1 fruit fly cellular context compared by ENCODE assay signal in genomic region chr3L:329153-329698, dm6.
TF ChIP-seq lines count a peak whose summit lies in the region.

No protein-coding gene starts in this region.

TF ChIP-seq in whole organism, embryonic, 481 proteins besides CTCF, POLR2A, EP300 and RAD21 (continued from another document and continues in another):
- TF ChIP-seq vvl (GFP tag; IDR thresholded peaks at IDR 0.05; lab: Robert Waterston, UW) = 0 out of 2 replicates have a peak, but pooled peaks have one; percentile 19
- no peak for TF ChIP-seq Hr78 (GFP tag; optimal IDR thresholded peaks at IDR 0.05; lab: Kevin White, UChicago)
- no peak for TF ChIP-seq CG8089 (GFP tag; optimal IDR thresholded peaks at IDR 0.05; lab: Kevin White, UChicago)
- TF ChIP-seq tna (GFP tag; IDR thresholded peaks at IDR 0.05; lab: Robert Waterston, UW; ENCODE audit: partially characterized antibody) = peak; percentile 17; the same call in 1 of the 2 replicates
- no peak for TF ChIP-seq shn (GFP tag; optimal IDR thresholded peaks at IDR 0.05; lab: Kevin White, UChicago)
- TF ChIP-seq Fer2 (tag; optimal IDR thresholded peaks at IDR 0.05; lab: Kevin White, UChicago) = peak; percentile 3
- no peak for TF ChIP-seq ewg (GFP tag; optimal IDR thresholded peaks at IDR 0.05; lab: Kevin White, UChicago)
- peak; percentile 19 for TF ChIP-seq PHDP (tag; optimal IDR thresholded peaks at IDR 0.05; lab: Kevin White, UChicago)
- TF ChIP-seq Max (GFP tag; optimal IDR thresholded peaks at IDR 0.05; lab: Kevin White, UChicago) = no peak
- no peak for TF ChIP-seq esg (GFP tag; conservative IDR thresholded peaks at IDR 0.05; lab: Robert Waterston, UW)
- TF ChIP-seq CkIIα-i1 (GFP tag; IDR thresholded peaks at IDR 0.05; lab: Robert Waterston, UW) = no peak
- no peak for TF ChIP-seq CG7271 (tag; optimal IDR thresholded peaks at IDR 0.05; lab: Kevin White, UChicago)
- TF ChIP-seq unpg (GFP tag; optimal IDR thresholded peaks at IDR 0.05; lab: Kevin White, UChicago) = peak; percentile 19
- no peak for TF ChIP-seq CG12769 (tag; optimal IDR thresholded peaks at IDR 0.05; lab: Kevin White, UChicago)
- TF ChIP-seq grau (tag; optimal IDR thresholded peaks at IDR 0.05; lab: Kevin White, UChicago) = peak; percentile 0
- peak; percentile 37 for TF ChIP-seq Hmr (GFP tag; optimal IDR thresholded peaks at IDR 0.05; lab: Kevin White, UChicago)
- no peak for TF ChIP-seq CG4707 (GFP tag; optimal IDR thresholded peaks at IDR 0.05; lab: Kevin White, UChicago)
- TF ChIP-seq CG13287 (GFP tag; IDR thresholded peaks at IDR 0.05; lab: Robert Waterston, UW; ENCODE audit: partially characterized antibody) = peak; percentile 73
- TF ChIP-seq phol (tag; optimal IDR thresholded peaks at IDR 0.05; lab: Kevin White, UChicago) = peak; percentile 41
- peak; percentile 21; the same call in 1 of the 2 replicates for TF ChIP-seq amos (GFP tag; IDR thresholded peaks at IDR 0.05; lab: Robert Waterston, UW; ENCODE audit: partially characterized antibody)
- TF ChIP-seq Sin3A (optimal IDR thresholded peaks at IDR 0.05; lab: Kevin White, UChicago) = peak; percentile 3
- TF ChIP-seq CG12659 (GFP tag; optimal IDR thresholded peaks at IDR 0.05; lab: Kevin White, UChicago) = peak; percentile 49
- peak; percentile 38 for TF ChIP-seq her (GFP tag; optimal IDR thresholded peaks at IDR 0.05; lab: Kevin White, UChicago)
- no peak for TF ChIP-seq CG3163 (GFP tag; optimal IDR thresholded peaks at IDR 0.05; lab: Kevin White, UChicago)
- peak; percentile 86 for TF ChIP-seq Med (GFP tag; lab: Kevin White, UChicago)
- no peak for TF ChIP-seq CG14441 (GFP tag; IDR thresholded peaks at IDR 0.05; lab: Robert Waterston, UW)
- TF ChIP-seq org-1 (GFP tag; optimal IDR thresholded peaks at IDR 0.05; lab: Kevin White, UChicago) = no peak
- no peak for TF ChIP-seq CG17568 (GFP tag; optimal IDR thresholded peaks at IDR 0.05; lab: Kevin White, UChicago)
- peak; percentile 39 for TF ChIP-seq pzg (GFP tag; optimal IDR thresholded peaks at IDR 0.05; lab: Kevin White, UChicago)
- TF ChIP-seq CG13296 (GFP tag; optimal IDR thresholded peaks at IDR 0.05; lab: Kevin White, UChicago) = peak; percentile 70
- TF ChIP-seq CG14860 (GFP tag; IDR thresholded peaks at IDR 0.05; lab: Robert Waterston, UW; ENCODE audit: partially characterized antibody) = peak; percentile 48; the same call in 2 of the 3 replicates
- TF ChIP-seq cad (GFP tag; optimal IDR thresholded peaks at IDR 0.05; lab: Kevin White, UChicago) = no peak
- peak; percentile 93 for TF ChIP-seq Ets97D (GFP tag; optimal IDR thresholded peaks at IDR 0.05; lab: Kevin White, UChicago)
- TF ChIP-seq CG14710 (tag; optimal IDR thresholded peaks at IDR 0.05; lab: Kevin White, UChicago) = no peak
- 0 out of 2 replicates have a peak, but pooled peaks have one; percentile 42 for TF ChIP-seq sna (GFP tag; IDR thresholded peaks at IDR 0.05; lab: Robert Waterston, UW; ENCODE audit: partially characterized antibody)
- TF ChIP-seq CG8388 (GFP tag; optimal IDR thresholded peaks at IDR 0.05; lab: Kevin White, UChicago) = peak; percentile 86
- TF ChIP-seq mirr (GFP tag; optimal IDR thresholded peaks at IDR 0.05; lab: Kevin White, UChicago) = peak; percentile 45
- TF ChIP-seq HLH4C (GFP tag; IDR thresholded peaks at IDR 0.05; lab: Robert Waterston, UW; ENCODE audit: partially characterized antibody) = peak; percentile 22; the same call in 1 of the 3 replicates
- peak; percentile 41 for TF ChIP-seq Sry-δ (GFP tag; optimal IDR thresholded peaks at IDR 0.05; lab: Kevin White, UChicago)
- peak; percentile 57 for TF ChIP-seq Dp (GFP tag; optimal IDR thresholded peaks at IDR 0.05; lab: Kevin White, UChicago)
- peak; percentile 52 for TF ChIP-seq Fer1 (GFP tag; optimal IDR thresholded peaks at IDR 0.05; lab: Kevin White, UChicago)
- no peak for TF ChIP-seq CHES-1-like (GFP tag; optimal IDR thresholded peaks at IDR 0.05; lab: Kevin White, UChicago)
- no peak for TF ChIP-seq gt (GFP tag; IDR thresholded peaks at IDR 0.05; lab: Robert Waterston, UW)
- TF ChIP-seq Taf1 (GFP tag; IDR thresholded peaks at IDR 0.05; lab: Robert Waterston, UW) = no peak
- TF ChIP-seq wdn (GFP tag; IDR thresholded peaks at IDR 0.05; lab: Robert Waterston, UW) = no peak
- peak; percentile 83 for TF ChIP-seq stwl (tag; optimal IDR thresholded peaks at IDR 0.05; lab: Kevin White, UChicago)
- TF ChIP-seq Meics (GFP tag; optimal IDR thresholded peaks at IDR 0.05; lab: Kevin White, UChicago) = peak; percentile 58
- TF ChIP-seq CG10543 (GFP tag; optimal IDR thresholded peaks at IDR 0.05; lab: Kevin White, UChicago) = peak; percentile 9
- peak; percentile 10 for TF ChIP-seq Nf-YC (tag; optimal IDR thresholded peaks at IDR 0.05; lab: Kevin White, UChicago)
- TF ChIP-seq CG10209 (GFP tag; optimal IDR thresholded peaks at IDR 0.05; lab: Kevin White, UChicago) = no peak
- TF ChIP-seq NfI (GFP tag; optimal IDR thresholded peaks at IDR 0.05; lab: Kevin White, UChicago) = peak; percentile 43
- peak; percentile 74 for TF ChIP-seq CG34376 (GFP tag; optimal IDR thresholded peaks at IDR 0.05; lab: Kevin White, UChicago)
- TF ChIP-seq az2 (GFP tag; optimal IDR thresholded peaks at IDR 0.05; lab: Kevin White, UChicago) = no peak
- TF ChIP-seq jigr1 (GFP tag; IDR thresholded peaks at IDR 0.05; lab: Robert Waterston, UW) = no peak
- no peak for TF ChIP-seq ham (GFP tag; IDR thresholded peaks at IDR 0.05; lab: Robert Waterston, UW)
- TF ChIP-seq Ets65A (GFP tag; lab: Kevin White, UChicago) = peak; percentile 85
- no peak for TF ChIP-seq CG17612 (GFP tag; IDR thresholded peaks at IDR 0.05; lab: Robert Waterston, UW)
- no peak for TF ChIP-seq CG7839 (tag; optimal IDR thresholded peaks at IDR 0.05; lab: Kevin White, UChicago)
- no peak for TF ChIP-seq inv (GFP tag; IDR thresholded peaks at IDR 0.05; lab: Robert Waterston, UW; ENCODE audit: partially characterized antibody)
- TF ChIP-seq CG1792 (GFP tag; optimal IDR thresholded peaks at IDR 0.05; lab: Kevin White, UChicago) = no peak
- TF ChIP-seq MTF-1 (GFP tag; optimal IDR thresholded peaks at IDR 0.05; lab: Kevin White, UChicago; ENCODE audit: borderline replicate concordance) = peak; percentile 17
- peak; percentile 42; the same call in 1 of the 2 replicates for TF ChIP-seq Bgb (GFP tag; IDR thresholded peaks at IDR 0.05; lab: Robert Waterston, UW; ENCODE audit: partially characterized antibody)
- TF ChIP-seq sima (GFP tag; optimal IDR thresholded peaks at IDR 0.05; lab: Kevin White, UChicago) = no peak
- TF ChIP-seq Asciz (GFP tag; optimal IDR thresholded peaks at IDR 0.05; lab: Kevin White, UChicago) = no peak
- TF ChIP-seq Dll (GFP tag; IDR thresholded peaks at IDR 0.05; lab: Robert Waterston, UW; ENCODE audit: partially characterized antibody) = peak; percentile 63; the same call in 1 of the 4 replicates
- TF ChIP-seq CG11504 (tag; optimal IDR thresholded peaks at IDR 0.05; lab: Kevin White, UChicago) = no peak
- TF ChIP-seq CG7963 (GFP tag; IDR thresholded peaks at IDR 0.05; lab: Robert Waterston, UW; ENCODE audit: partially characterized antibody) = no peak
- TF ChIP-seq Pdp1 (GFP tag; optimal IDR thresholded peaks at IDR 0.05; lab: Kevin White, UChicago) = no peak
- no peak; the same call in 1 of the 2 replicates for TF ChIP-seq hbn (GFP tag; IDR thresholded peaks at IDR 0.05; lab: Robert Waterston, UW; ENCODE audit: partially characterized antibody)
- peak; percentile 42; the same call in 2 of the 3 replicates for TF ChIP-seq knrl (GFP tag; IDR thresholded peaks at IDR 0.05; lab: Robert Waterston, UW; ENCODE audit: partially characterized antibody)
- peak; percentile 5 for TF ChIP-seq nmo (GFP tag; optimal IDR thresholded peaks at IDR 0.05; lab: Kevin White, UChicago)
- peak; percentile 27 for TF ChIP-seq CG4328 (GFP tag; optimal IDR thresholded peaks at IDR 0.05; lab: Kevin White, UChicago)
- TF ChIP-seq Hr3 (GFP tag; optimal IDR thresholded peaks at IDR 0.05; lab: Kevin White, UChicago) = no peak
- TF ChIP-seq schlank (tag; optimal IDR thresholded peaks at IDR 0.05; lab: Kevin White, UChicago) = no peak
- TF ChIP-seq CG15514 (GFP tag; optimal IDR thresholded peaks at IDR 0.05; lab: Kevin White, UChicago) = peak; percentile 64
- TF ChIP-seq sug (tag; optimal IDR thresholded peaks at IDR 0.05; lab: Kevin White, UChicago) = peak; percentile 25
- TF ChIP-seq C15 (GFP tag; IDR thresholded peaks at IDR 0.05; lab: Robert Waterston, UW) = no peak
- TF ChIP-seq CG17385 (GFP tag; optimal IDR thresholded peaks at IDR 0.05; lab: Kevin White, UChicago) = peak; percentile 4
- peak; percentile 47; the same call in 2 of the 3 replicates for TF ChIP-seq vnd (GFP tag; IDR thresholded peaks at IDR 0.05; lab: Robert Waterston, UW; ENCODE audit: partially characterized antibody)
- no peak for TF ChIP-seq abd-A (tag; optimal IDR thresholded peaks at IDR 0.05; lab: Kevin White, UChicago)
- no peak for TF ChIP-seq grn (GFP tag; optimal IDR thresholded peaks at IDR 0.05; lab: Kevin White, UChicago)
- TF ChIP-seq z (GFP tag; IDR thresholded peaks at IDR 0.05; lab: Robert Waterston, UW) = no peak
- no peak for TF ChIP-seq lola (GFP tag; optimal IDR thresholded peaks at IDR 0.05; lab: Kevin White, UChicago)
- peak; percentile 57 for TF ChIP-seq CG2116 (GFP tag; optimal IDR thresholded peaks at IDR 0.05; lab: Kevin White, UChicago)
- TF ChIP-seq CG13123 (GFP tag; optimal IDR thresholded peaks at IDR 0.05; lab: Kevin White, UChicago) = no peak
- peak; percentile 64 for TF ChIP-seq gfzf (GFP tag; optimal IDR thresholded peaks at IDR 0.05; lab: Kevin White, UChicago)
- no peak for TF ChIP-seq CG4617 (GFP tag; optimal IDR thresholded peaks at IDR 0.05; lab: Kevin White, UChicago; ENCODE audit: borderline replicate concordance)
- TF ChIP-seq CG12236 (GFP tag; optimal IDR thresholded peaks at IDR 0.05; lab: Kevin White, UChicago) = no peak
- no peak for TF ChIP-seq CG31388 (GFP tag; optimal IDR thresholded peaks at IDR 0.05; lab: Kevin White, UChicago)
- no peak for TF ChIP-seq sr (GFP tag; IDR thresholded peaks at IDR 0.05; lab: Robert Waterston, UW)
- TF ChIP-seq p53 (GFP tag; optimal IDR thresholded peaks at IDR 0.05; lab: Kevin White, UChicago) = no peak
- no peak for TF ChIP-seq TFAM (GFP tag; optimal IDR thresholded peaks at IDR 0.05; lab: Kevin White, UChicago)
- TF ChIP-seq salm (tag; optimal IDR thresholded peaks at IDR 0.05; lab: Kevin White, UChicago) = peak; percentile 18
- no peak for TF ChIP-seq CG31224 (GFP tag; IDR thresholded peaks at IDR 0.05; lab: Robert Waterston, UW)
- peak; percentile 22 for TF ChIP-seq CG10147 (GFP tag; optimal IDR thresholded peaks at IDR 0.05; lab: Kevin White, UChicago)
- no peak for TF ChIP-seq wor (GFP tag; IDR thresholded peaks at IDR 0.05; lab: Robert Waterston, UW)
- no peak for TF ChIP-seq CG6272 (GFP tag; IDR thresholded peaks at IDR 0.05; lab: Robert Waterston, UW)
- TF ChIP-seq Blimp-1 (GFP tag; optimal IDR thresholded peaks at IDR 0.05; lab: Kevin White, UChicago) = no peak
- no peak for TF ChIP-seq tx (GFP tag; optimal IDR thresholded peaks at IDR 0.05; lab: Kevin White, UChicago)
- no peak for TF ChIP-seq CG13775 (GFP tag; optimal IDR thresholded peaks at IDR 0.05; lab: Kevin White, UChicago)
- TF ChIP-seq Hmx (GFP tag; optimal IDR thresholded peaks at IDR 0.05; lab: Kevin White, UChicago) = no peak
- peak; percentile 33 for TF ChIP-seq ftz-f1 (GFP tag; optimal IDR thresholded peaks at IDR 0.05; lab: Kevin White, UChicago)
- 0 out of 2 replicates have a peak, but pooled peaks have one; percentile 26 for TF ChIP-seq bbx (GFP tag; IDR thresholded peaks at IDR 0.05; lab: Robert Waterston, UW; ENCODE audit: partially characterized antibody)
- TF ChIP-seq CG8290 (GFP tag; optimal IDR thresholded peaks at IDR 0.05; lab: Kevin White, UChicago) = peak; percentile 16
- TF ChIP-seq CG8290 (tag; optimal IDR thresholded peaks at IDR 0.05; lab: Kevin White, UChicago) = peak in 1 of 2 experiments; percentile 9
- peak; percentile 3 for TF ChIP-seq CG12104 (GFP tag; optimal IDR thresholded peaks at IDR 0.05; lab: Kevin White, UChicago)
- no peak for TF ChIP-seq chm (GFP tag; IDR thresholded peaks at IDR 0.05; lab: Robert Waterston, UW)
- peak; percentile 27 for TF ChIP-seq CG7987 (GFP tag; optimal IDR thresholded peaks at IDR 0.05; lab: Kevin White, UChicago)
- no peak for TF ChIP-seq CG7786 (GFP tag; optimal IDR thresholded peaks at IDR 0.05; lab: Kevin White, UChicago)
- TF ChIP-seq NK7.1 (GFP tag; optimal IDR thresholded peaks at IDR 0.05; lab: Kevin White, UChicago) = no peak
- TF ChIP-seq Fer3 (tag; optimal IDR thresholded peaks at IDR 0.05; lab: Kevin White, UChicago) = peak; percentile 26
- no peak for TF ChIP-seq dpn (GFP tag; optimal IDR thresholded peaks at IDR 0.05; lab: Kevin White, UChicago)
- no peak for TF ChIP-seq CG18764 (GFP tag; optimal IDR thresholded peaks at IDR 0.05; lab: Kevin White, UChicago)
- TF ChIP-seq bcd (GFP tag; optimal IDR thresholded peaks at IDR 0.05; lab: Kevin White, UChicago) = peak; percentile 30
- TF ChIP-seq CG32772 (GFP tag; IDR thresholded peaks at IDR 0.05; lab: Robert Waterston, UW) = no peak
- TF ChIP-seq CG13624 (GFP tag; optimal IDR thresholded peaks at IDR 0.05; lab: Kevin White, UChicago) = peak; percentile 23
- no peak for TF ChIP-seq CG11560 (tag; IDR thresholded peaks at IDR 0.05; lab: Robert Waterston, UW)
- TF ChIP-seq Trl (optimal IDR thresholded peaks at IDR 0.05; lab: Kevin White, UChicago) = no peak
- TF ChIP-seq Trl (GFP tag; optimal IDR thresholded peaks at IDR 0.05; lab: Kevin White, UChicago) = no peak
- peak; percentile 53 for TF ChIP-seq BEAF-32 (GFP tag; optimal IDR thresholded peaks at IDR 0.05; lab: Kevin White, UChicago)
- no peak for TF ChIP-seq CG10431 (GFP tag; optimal IDR thresholded peaks at IDR 0.05; lab: Kevin White, UChicago)
- no peak for TF ChIP-seq Rx (GFP tag; IDR thresholded peaks at IDR 0.05; lab: Robert Waterston, UW)
- TF ChIP-seq E2f2 (GFP tag; IDR thresholded peaks at IDR 0.05; lab: Robert Waterston, UW) = peak; percentile 59
- TF ChIP-seq Dref (GFP tag; IDR thresholded peaks at IDR 0.05; lab: Robert Waterston, UW) = peak; percentile 71
- peak; percentile 41; the same call in 1 of the 2 replicates for TF ChIP-seq onecut (GFP tag; IDR thresholded peaks at IDR 0.05; lab: Robert Waterston, UW)
- TF ChIP-seq CG18476 (GFP tag; optimal IDR thresholded peaks at IDR 0.05; lab: Kevin White, UChicago) = no peak
- no peak for TF ChIP-seq HmgZ (tag; optimal IDR thresholded peaks at IDR 0.05; lab: Kevin White, UChicago)
- TF ChIP-seq jing (GFP tag; optimal IDR thresholded peaks at IDR 0.05; lab: Kevin White, UChicago) = no peak
- peak; percentile 30 for TF ChIP-seq Myb (GFP tag; optimal IDR thresholded peaks at IDR 0.05; lab: Kevin White, UChicago)
- TF ChIP-seq sob (GFP tag; IDR thresholded peaks at IDR 0.05; lab: Robert Waterston, UW) = 0 out of 2 replicates have a peak, but pooled peaks have one; percentile 8
